Worm (Caenorhabditis elegans) whole organism, L2 larva: ENCODE data around the gene klc-2.

Source experiments
- R02D3.7 ChIP-seq: fragments of 150-350 bp; optimal IDR thresholded peaks from 2 replicates; lab custom pipeline; 2014; ENCODE audit warnings: missing biosample characterization, missing genetic modification characterization
- aly-2 ChIP-seq: fragments of 150-350 bp; optimal IDR thresholded peaks from 2 replicates; lab custom pipeline; 2014; ENCODE audit warnings: missing biosample characterization, missing genetic modification characterization
- ama-1 ChIP-seq: fragments of 150-350 bp; optimal IDR thresholded peaks from 2 replicates; lab custom pipeline; 2018; ENCODE audit warnings: inconsistent platforms
- ceh-82 ChIP-seq: fragments of 150-350 bp; optimal IDR thresholded peaks from 2 replicates; lab custom pipeline; 2014; ENCODE audit warnings: missing biosample characterization, missing genetic modification characterization
- elt-1 ChIP-seq: fragments of 150-350 bp; optimal IDR thresholded peaks from 2 replicates; lab custom pipeline; 2014; ENCODE audit warnings: missing biosample characterization, missing genetic modification characterization
- elt-3 ChIP-seq: sonication (generic microtip); optimal IDR thresholded peaks from 2 replicates; lab custom pipeline; 2017; ENCODE audit warnings: missing biosample characterization, missing genetic modification characterization
- lin-39 ChIP-seq: fragments of 150-350 bp; optimal IDR thresholded peaks from 2 replicates; lab custom pipeline; 2014; ENCODE audit warnings: missing biosample characterization, missing genetic modification reagents, missing genetic modification characterization
- nhr-12 ChIP-seq: fragments of 150-350 bp; optimal IDR thresholded peaks from 2 replicates; lab custom pipeline; 2014; ENCODE audit warnings: missing biosample characterization, missing genetic modification characterization
- nhr-129 ChIP-seq: fragments of 150-350 bp; optimal IDR thresholded peaks from 2 replicates; lab custom pipeline; 2014; ENCODE audit warnings: missing biosample characterization, missing genetic modification characterization
- nhr-237 ChIP-seq: fragments of 150-350 bp; optimal IDR thresholded peaks from 2 replicates; lab custom pipeline; 2014; ENCODE audit warnings: missing biosample characterization, missing genetic modification characterization
- nhr-77 ChIP-seq: fragments of 150-350 bp; optimal IDR thresholded peaks from 2 replicates; lab custom pipeline; 2014; ENCODE audit warnings: missing biosample characterization, missing genetic modification characterization
- unc-62 ChIP-seq: fragments of 150-350 bp; optimal IDR thresholded peaks from 2 replicates; lab custom pipeline; 2014; ENCODE audit warnings: missing biosample characterization, missing genetic modification reagents, missing genetic modification characterization
- ztf-11 ChIP-seq: sonication (generic microtip); optimal IDR thresholded peaks from 2 replicates; lab custom pipeline; 2017; ENCODE audit warnings: missing biosample characterization, missing genetic modification characterization

ce11 chrV:5587955-5588354 lies 6.7 kb upstream of the klc-2 start:
- no peak for TF ChIP-seq unc-62
- no peak for TF ChIP-seq aly-2 (tag; lab: Kevin White, UChicago)
- TF ChIP-seq nhr-237 (tag; lab: Kevin White, UChicago), result no peak
- no peak for TF ChIP-seq ama-1 (lab: Kevin White, UChicago)
- TF ChIP-seq nhr-12, result no peak
- no peak for TF ChIP-seq elt-1 (tag; lab: Kevin White, UChicago)
- TF ChIP-seq nhr-129 (tag; lab: Kevin White, UChicago), result no peak
- no peak for TF ChIP-seq lin-39
- no peak for TF ChIP-seq ztf-11
- TF ChIP-seq elt-3 (tag; lab: Kevin White, UChicago), result no peak
- TF ChIP-seq nhr-77 (tag; lab: Kevin White, UChicago), result no peak
- TF ChIP-seq R02D3.7, result no peak
- no peak for TF ChIP-seq ceh-82 (tag; lab: Kevin White, UChicago)
